Fruit fly (Drosophila melanogaster) Kc167 (cell line): ENCODE results near the gene CG14618.

ENCODE experiments used
- Myc ChIP-seq: fragments of >200 bp; optimal IDR thresholded peaks from 2 replicates; lab custom pipeline; 2017; ENCODE audit warnings: missing external identifiers
- Sin3A ChIP-seq: fragments of >200 bp; optimal IDR thresholded peaks from 2 replicates; lab custom pipeline; 2018; ENCODE audit warnings: missing external identifiers
- h ChIP-seq: fragments of >200 bp; optimal IDR thresholded peaks from 3 replicates; lab custom pipeline; 2018; ENCODE audit warnings: missing external identifiers
- insv ChIP-seq: fragments of >200 bp; optimal IDR thresholded peaks from 3 replicates; lab custom pipeline; 2018; ENCODE audit warnings: missing external identifiers
- psq ChIP-seq: fragments of >200 bp; optimal IDR thresholded peaks from 2 replicates; lab custom pipeline; 2017; ENCODE audit warnings: missing external identifiers
- ttk ChIP-seq: sonication (Bioruptor generic); optimal IDR thresholded peaks from 2 replicates; lab custom pipeline; 2017; ENCODE audit warnings: missing external identifiers

DNA sequence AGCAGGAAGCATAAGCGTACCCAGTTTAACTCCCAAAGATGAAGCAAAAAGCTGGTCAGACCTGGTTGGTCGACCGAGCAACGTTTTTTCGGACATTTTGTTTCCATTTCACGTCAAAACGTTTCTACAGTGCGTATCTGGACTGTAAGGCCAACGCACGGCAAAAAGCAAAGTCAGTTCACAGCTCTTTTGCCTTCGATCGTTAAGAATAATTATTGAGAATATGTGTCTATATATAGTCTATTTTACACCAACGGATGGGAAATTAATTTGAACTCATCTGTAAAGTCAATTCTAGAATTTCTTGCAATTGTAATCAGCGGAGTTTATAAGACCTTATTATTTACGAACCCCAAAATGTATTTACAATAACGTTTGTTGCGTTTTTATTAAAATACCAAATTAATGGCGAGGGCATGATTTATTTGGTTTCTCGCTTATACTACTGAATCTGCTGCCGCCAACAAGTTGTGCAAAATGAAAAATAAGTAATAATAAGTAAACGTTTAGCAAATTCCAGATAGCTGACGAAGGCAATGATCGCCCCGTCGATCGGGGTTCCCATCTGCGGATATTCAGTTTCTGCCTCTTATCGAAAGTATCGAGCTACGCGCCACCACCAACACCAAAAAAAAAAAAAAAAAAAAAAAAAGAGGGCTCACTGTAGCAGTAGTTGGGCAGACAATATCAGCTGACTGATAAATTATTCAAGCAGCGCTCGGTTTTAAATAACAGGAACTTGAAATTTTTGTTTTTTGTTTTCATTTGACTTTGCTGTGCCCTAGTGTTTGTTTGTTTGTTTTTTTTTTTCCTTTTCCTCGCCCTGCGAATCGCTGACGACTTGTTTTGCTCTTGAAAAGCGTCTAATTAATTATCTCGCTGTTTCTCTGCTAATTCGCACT lies 4.4 kb downstream of the CG14618 start:
- no peak for TF ChIP-seq h (lab: Kevin White, UChicago)
- TF ChIP-seq psq (lab: Kevin White, UChicago), result no peak
- no peak for TF ChIP-seq ttk (lab: Kevin White, UChicago)
- no peak for TF ChIP-seq Sin3A
- TF ChIP-seq Myc (lab: Kevin White, UChicago), result no peak
- no peak for TF ChIP-seq insv (lab: Kevin White, UChicago)
